Fruit fly (Drosophila melanogaster): ENCODE measurements around the gene Grip.

The Grip gene

dm6 chrX:5995951-5996350 is 29.9 kb downstream of the Grip start (continued):
- TF ChIP-seq CG13424 (tag; optimal IDR thresholded peaks at IDR 0.05) (peak; percentile 8), fd102C (GFP tag; optimal IDR thresholded peaks at IDR 0.05) (no peak), CG7786 (GFP tag; optimal IDR thresholded peaks at IDR 0.05) (no peak), Meics (GFP tag; optimal IDR thresholded peaks at IDR 0.05) (no peak), HLHmδ (GFP tag; optimal IDR thresholded peaks at IDR 0.05) (no peak), Hey (tag; optimal IDR thresholded peaks at IDR 0.05) (no peak), D19B (GFP tag; optimal IDR thresholded peaks at IDR 0.05) (peak; percentile 48), fd64A (GFP tag; optimal IDR thresholded peaks at IDR 0.05) (no peak), CG33213 (GFP tag; optimal IDR thresholded peaks at IDR 0.05) (no peak), sens (GFP tag) (peak; percentile 78), usp (GFP tag; optimal IDR thresholded peaks at IDR 0.05) (no peak), CG13287 (GFP tag; IDR thresholded peaks at IDR 0.05; ENCODE audit: partially characterized antibody) (no peak), CG3407 (GFP tag; optimal IDR thresholded peaks at IDR 0.05) (no peak), CG17829 (tag; optimal IDR thresholded peaks at IDR 0.05) (peak; percentile 21), ttk (GFP tag; IDR thresholded peaks at IDR 0.05) (no peak), phol (tag; optimal IDR thresholded peaks at IDR 0.05) (peak; percentile 44), CG9437 (GFP tag; optimal IDR thresholded peaks at IDR 0.05) (no peak), CG5953 (GFP tag; IDR thresholded peaks at IDR 0.05) (no peak), CG8388 (GFP tag; optimal IDR thresholded peaks at IDR 0.05) (peak; percentile 31), nau (GFP tag; optimal IDR thresholded peaks at IDR 0.05) (no peak), tna (GFP tag; IDR thresholded peaks at IDR 0.05; ENCODE audit: partially characterized antibody) (no peak), ERR (GFP tag; optimal IDR thresholded peaks at IDR 0.05) (no peak), lbe (GFP tag; optimal IDR thresholded peaks at IDR 0.05) (no peak), CG10979 (tag; optimal IDR thresholded peaks at IDR 0.05) (peak; percentile 59), CG3726 (GFP tag; IDR thresholded peaks at IDR 0.05) (no peak), C15 (GFP tag; IDR thresholded peaks at IDR 0.05) (no peak), repo (GFP tag; optimal IDR thresholded peaks at IDR 0.05) (no peak), dpn (GFP tag; optimal IDR thresholded peaks at IDR 0.05) (no peak), pita (GFP tag; optimal IDR thresholded peaks at IDR 0.05) (no peak), CG12236 (GFP tag; optimal IDR thresholded peaks at IDR 0.05) (no peak), sim (GFP tag; IDR thresholded peaks at IDR 0.05) (peak; percentile 43; the same call in 1 of the 2 replicates), Chrac-16 (GFP tag; optimal IDR thresholded peaks at IDR 0.05) (peak; percentile 16), scrt (GFP tag; optimal IDR thresholded peaks at IDR 0.05) (no peak), CG15479 (GFP tag; optimal IDR thresholded peaks at IDR 0.05) (no peak), ranshi (GFP tag; IDR thresholded peaks at IDR 0.05) (0 out of 2 replicates have a peak, but pooled peaks have one; percentile 22), nmo (GFP tag; optimal IDR thresholded peaks at IDR 0.05) (peak; percentile 38), mam (GFP tag; optimal IDR thresholded peaks at IDR 0.05) (no peak), Hr3 (GFP tag; optimal IDR thresholded peaks at IDR 0.05) (peak; percentile 28), CG10209 (GFP tag; optimal IDR thresholded peaks at IDR 0.05) (peak; percentile 9), toy (GFP tag; IDR thresholded peaks at IDR 0.05) (no peak), Oli (tag; optimal IDR thresholded peaks at IDR 0.05) (peak; percentile 11), CG11093 (GFP tag; IDR thresholded peaks at IDR 0.05) (no peak), CG33557 (GFP tag; optimal IDR thresholded peaks at IDR 0.05) (no peak), Bgb (GFP tag; IDR thresholded peaks at IDR 0.05; ENCODE audit: partially characterized antibody) (no peak), CG31441 (GFP tag; IDR thresholded peaks at IDR 0.05) (peak; percentile 29; the same call in 1 of the 2 replicates), dmrt99B (tag; optimal IDR thresholded peaks at IDR 0.05) (peak; percentile 34), seq (GFP tag; IDR thresholded peaks at IDR 0.05) (no peak), CG9727 (GFP tag; optimal IDR thresholded peaks at IDR 0.05) (peak; percentile 51), Tbp (GFP tag; optimal IDR thresholded peaks at IDR 0.05) (no peak), lab (GFP tag; optimal IDR thresholded peaks at IDR 0.05) (no peak), ssp (GFP tag; IDR thresholded peaks at IDR 0.05) (no peak)
